Worm (Caenorhabditis elegans): ENCODE measurements around the gene F49F1.12.
"Not testable (repeated sequence)": the region's sequence is repeated elsewhere in the genome, so short reads cannot be mapped to it uniquely, and the experiment has no call there.

DNA sequence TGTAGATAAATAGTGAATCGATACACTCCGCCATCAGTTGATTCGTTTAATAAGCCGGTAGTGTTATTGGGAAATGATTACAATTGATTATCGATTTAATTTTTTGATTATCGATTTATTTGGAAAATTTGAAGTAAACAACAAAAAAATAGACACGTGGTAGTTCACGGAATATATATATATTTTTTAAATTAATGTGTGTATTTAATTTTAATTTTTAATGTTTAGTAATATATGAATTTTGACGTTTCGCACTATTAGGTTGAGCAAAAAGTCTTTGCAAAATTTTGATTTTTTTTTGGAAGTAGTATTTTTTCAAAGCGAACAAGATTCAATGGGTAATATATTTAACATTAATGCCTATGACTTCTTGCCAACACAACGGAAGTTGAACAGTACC lies at the start of gene F49F1.12:
- TF ChIP-seq lin-35 (GFP tag; optimal IDR thresholded peaks at IDR 0.05); sptf-2 (GFP tag; optimal IDR thresholded peaks at IDR 0.05); tlf-1 (GFP tag; optimal IDR thresholded peaks at IDR 0.05); ama-1 (optimal IDR thresholded peaks at IDR 0.05); ama-1 (GFP tag; optimal IDR thresholded peaks at IDR 0.05); pha-4 (tag; optimal IDR thresholded peaks at IDR 0.05); unc-62 (GFP tag; optimal IDR thresholded peaks at IDR 0.05); ztf-22 (GFP tag; optimal IDR thresholded peaks at IDR 0.05); dpff-1 (tag; optimal IDR thresholded peaks at IDR 0.05); ceh-27 (GFP tag; optimal IDR thresholded peaks at IDR 0.05); atf-7 (tag; optimal IDR thresholded peaks at IDR 0.05); lsy-27 (tag; optimal IDR thresholded peaks at IDR 0.05; ENCODE audit: borderline replicate concordance, insufficient read depth); ceh-79 (tag; optimal IDR thresholded peaks at IDR 0.05); cebp-2 (GFP tag; IDR thresholded peaks at IDR 0.05): not testable (repeated sequence)

Measured in whole organism, young adult.